Worm (Caenorhabditis elegans) whole organism, L1 larva: ENCODE results near the gene alg-1.

Experiments used
- C16A3.4 ChIP-seq: fragments of 150-350 bp; optimal IDR thresholded peaks from 2 replicates; lab custom pipeline; 2014; ENCODE audit warnings: missing biosample characterization, missing genetic modification characterization
- jun-1 ChIP-seq: fragments of 150-350 bp; optimal IDR thresholded peaks from 2 replicates; lab custom pipeline; 2014; ENCODE audit warnings: missing biosample characterization, missing genetic modification reagents, missing genetic modification characterization

DNA sequence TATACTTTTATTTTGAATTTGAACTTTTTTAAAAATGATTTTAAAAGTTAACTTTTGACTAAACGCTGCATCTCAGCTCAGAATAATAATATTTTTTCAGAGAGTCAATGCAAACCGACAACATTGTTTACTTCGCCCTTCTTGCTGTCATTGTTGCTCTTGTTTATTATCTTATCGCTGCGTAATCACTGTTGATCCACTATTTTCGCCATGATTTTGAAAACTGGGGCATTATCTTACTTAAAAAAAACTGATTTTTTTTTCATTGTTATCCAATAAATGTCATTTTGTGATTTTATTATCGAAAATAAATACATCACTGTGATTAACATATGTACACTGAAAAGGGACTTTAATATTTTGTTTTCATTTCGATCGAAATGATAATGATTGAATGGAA, 53.8 kb downstream of the alg-1 start:
- no peak for TF ChIP-seq jun-1 (tag; lab: Kevin White, UChicago)
- no peak for TF ChIP-seq C16A3.4 (tag; lab: Kevin White, UChicago)
